Worm (Caenorhabditis elegans): ENCODE results near the gene srw-4.

The srw-4 gene

ce11 chrV:2888681-2889080 is at the start of gene srw-4:
Gene srw-4 (minus strand): TSS chrV:2888781.
- TF ChIP-seq pes-1 (GFP tag; IDR thresholded peaks at IDR 0.05): no peak
- no peak for TF ChIP-seq hmbx-1 (tag; optimal IDR thresholded peaks at IDR 0.05)
- TF ChIP-seq tbx-37 (GFP tag; conservative IDR thresholded peaks at IDR 0.05): no peak
- no peak for TF ChIP-seq F13C5.2 (tag; optimal IDR thresholded peaks at IDR 0.05)
- no peak for TF ChIP-seq scrt-1 (GFP tag; IDR thresholded peaks at IDR 0.05)
- no peak for TF ChIP-seq ets-7 (tag; optimal IDR thresholded peaks at IDR 0.05)
- no peak for TF ChIP-seq hnd-1 (tag; optimal IDR thresholded peaks at IDR 0.05)
- TF ChIP-seq ceh-13 (GFP tag; optimal IDR thresholded peaks at IDR 0.05): no peak
- TF ChIP-seq ama-1 (optimal IDR thresholded peaks at IDR 0.05): no peak
- TF ChIP-seq tbx-11 (GFP tag; IDR thresholded peaks at IDR 0.05): no peak
- TF ChIP-seq tra-4 (tag; optimal IDR thresholded peaks at IDR 0.05): no peak

- no peak for TF ChIP-seq pes-1 (GFP tag; IDR thresholded peaks at IDR 0.05)
- TF ChIP-seq scrt-1 (GFP tag; IDR thresholded peaks at IDR 0.05): no peak
- TF ChIP-seq B0310.2 (tag; optimal IDR thresholded peaks at IDR 0.05): no peak
- TF ChIP-seq hmg-4 (GFP tag; optimal IDR thresholded peaks at IDR 0.05): no peak
- no peak for TF ChIP-seq ceh-36 (tag; optimal IDR thresholded peaks at IDR 0.05)
- no peak for TF ChIP-seq F13C5.2 (tag; optimal IDR thresholded peaks at IDR 0.05)
- no peak for TF ChIP-seq aly-1 (tag; optimal IDR thresholded peaks at IDR 0.05)
- TF ChIP-seq hmbx-1 (tag; optimal IDR thresholded peaks at IDR 0.05): no peak
- no peak for TF ChIP-seq hnd-1 (tag; optimal IDR thresholded peaks at IDR 0.05)
- TF ChIP-seq tbx-37 (GFP tag; conservative IDR thresholded peaks at IDR 0.05): no peak
- TF ChIP-seq sea-1 (GFP tag; conservative IDR thresholded peaks at IDR 0.05): no peak
These were observed 45.5 kb upstream of the srw-4 start, which contains the start of gene srh-247 for ce11 chrV:2934075-2934474. Gene srh-247 (minus strand): TSS chrV:2934175.

- TF ChIP-seq ceh-13 (GFP tag; optimal IDR thresholded peaks at IDR 0.05): no peak
- TF ChIP-seq tra-4 (tag; optimal IDR thresholded peaks at IDR 0.05): no peak
- TF ChIP-seq pes-1 (GFP tag; IDR thresholded peaks at IDR 0.05): no peak
- TF ChIP-seq tbx-11 (GFP tag; IDR thresholded peaks at IDR 0.05): no peak
- no peak for TF ChIP-seq aly-1 (tag; optimal IDR thresholded peaks at IDR 0.05)
- TF ChIP-seq tbx-37 (GFP tag; conservative IDR thresholded peaks at IDR 0.05): no peak
- no peak for TF ChIP-seq ama-1 (optimal IDR thresholded peaks at IDR 0.05)
- TF ChIP-seq flt-1 (GFP tag; IDR thresholded peaks at IDR 0.05): no peak
- no peak for TF ChIP-seq hmg-4 (GFP tag; optimal IDR thresholded peaks at IDR 0.05)
- TF ChIP-seq ets-7 (tag; optimal IDR thresholded peaks at IDR 0.05): no peak
- TF ChIP-seq F13C5.2 (tag; optimal IDR thresholded peaks at IDR 0.05): no peak
- no peak for TF ChIP-seq sea-1 (GFP tag; conservative IDR thresholded peaks at IDR 0.05)
These were observed 42.7 kb upstream of the srw-4 start, which contains the start of gene C31B8.1 for ce11 chrV:2931252-2931651. Gene C31B8.1 (plus strand): TSS chrV:2931552.

ce11 chrV:2929753-2930152 is 41.2 kb upstream of the srw-4 start, which contains the start of gene C31B8.16:
Gene C31B8.16 (plus strand): TSS chrV:2930053.
- TF ChIP-seq hmbx-1 (tag; optimal IDR thresholded peaks at IDR 0.05) (no peak), scrt-1 (GFP tag; IDR thresholded peaks at IDR 0.05) (no peak), ets-7 (tag; optimal IDR thresholded peaks at IDR 0.05) (no peak), ceh-36 (tag; optimal IDR thresholded peaks at IDR 0.05) (no peak), F13C5.2 (tag; optimal IDR thresholded peaks at IDR 0.05) (no peak), hmg-4 (GFP tag; optimal IDR thresholded peaks at IDR 0.05) (no peak)

ce11 chrV:2927553-2927952 is 39.0 kb upstream of the srw-4 start, which contains the start of gene C31B8.12:
Gene C31B8.12 (minus strand): TSS chrV:2927653.
- TF ChIP-seq tra-4 (tag; optimal IDR thresholded peaks at IDR 0.05) (no peak), pes-1 (GFP tag; IDR thresholded peaks at IDR 0.05) (no peak), ceh-13 (GFP tag; optimal IDR thresholded peaks at IDR 0.05) (no peak), sea-1 (GFP tag; conservative IDR thresholded peaks at IDR 0.05) (no peak), tbx-11 (GFP tag; IDR thresholded peaks at IDR 0.05) (no peak), scrt-1 (GFP tag; IDR thresholded peaks at IDR 0.05) (no peak), ets-7 (tag; optimal IDR thresholded peaks at IDR 0.05) (no peak), ama-1 (optimal IDR thresholded peaks at IDR 0.05) (no peak), aly-1 (tag; optimal IDR thresholded peaks at IDR 0.05) (no peak), tbx-37 (GFP tag; conservative IDR thresholded peaks at IDR 0.05) (no peak), flt-1 (GFP tag; IDR thresholded peaks at IDR 0.05) (no peak), ceh-36 (tag; optimal IDR thresholded peaks at IDR 0.05) (no peak), hmg-4 (GFP tag; optimal IDR thresholded peaks at IDR 0.05) (no peak), hmbx-1 (tag; optimal IDR thresholded peaks at IDR 0.05) (no peak), F13C5.2 (tag; optimal IDR thresholded peaks at IDR 0.05) (no peak), hnd-1 (tag; optimal IDR thresholded peaks at IDR 0.05) (no peak)

ce11 chrV:2922594-2922993 is 34.0 kb upstream of the srw-4 start, which contains the start of gene srh-38:
Gene srh-38 (minus strand): TSS chrV:2922694.
- TF ChIP-seq F13C5.2 (tag; optimal IDR thresholded peaks at IDR 0.05): no peak
- TF ChIP-seq tbx-37 (GFP tag; conservative IDR thresholded peaks at IDR 0.05): no peak
- no peak for TF ChIP-seq ceh-36 (tag; optimal IDR thresholded peaks at IDR 0.05)

ce11 chrV:2920125-2920524 is 31.5 kb upstream of the srw-4 start:
- TF ChIP-seq ceh-36 (tag; optimal IDR thresholded peaks at IDR 0.05) (no peak), ama-1 (optimal IDR thresholded peaks at IDR 0.05) (no peak), ets-7 (tag; optimal IDR thresholded peaks at IDR 0.05) (no peak), hmbx-1 (tag; optimal IDR thresholded peaks at IDR 0.05) (no peak), F13C5.2 (tag; optimal IDR thresholded peaks at IDR 0.05) (no peak), tbx-37 (GFP tag; conservative IDR thresholded peaks at IDR 0.05) (no peak), tra-4 (tag; optimal IDR thresholded peaks at IDR 0.05) (no peak), aly-1 (tag; optimal IDR thresholded peaks at IDR 0.05) (no peak), hmg-4 (GFP tag; optimal IDR thresholded peaks at IDR 0.05) (no peak)

- TF ChIP-seq F13C5.2 (tag; optimal IDR thresholded peaks at IDR 0.05) (no peak), ceh-36 (tag; optimal IDR thresholded peaks at IDR 0.05) (no peak), tbx-11 (GFP tag; IDR thresholded peaks at IDR 0.05) (no peak), scrt-1 (GFP tag; IDR thresholded peaks at IDR 0.05) (no peak), tra-4 (tag; optimal IDR thresholded peaks at IDR 0.05) (no peak), ama-1 (optimal IDR thresholded peaks at IDR 0.05) (no peak), pes-1 (GFP tag; IDR thresholded peaks at IDR 0.05) (no peak), flt-1 (GFP tag; IDR thresholded peaks at IDR 0.05) (no peak), ceh-13 (GFP tag; optimal IDR thresholded peaks at IDR 0.05) (no peak), hnd-1 (tag; optimal IDR thresholded peaks at IDR 0.05) (no peak), aly-1 (tag; optimal IDR thresholded peaks at IDR 0.05) (no peak), ets-7 (tag; optimal IDR thresholded peaks at IDR 0.05) (no peak), tbx-37 (GFP tag; conservative IDR thresholded peaks at IDR 0.05) (no peak), sea-1 (GFP tag; conservative IDR thresholded peaks at IDR 0.05) (no peak), hmbx-1 (tag; optimal IDR thresholded peaks at IDR 0.05) (no peak), hmg-4 (GFP tag; optimal IDR thresholded peaks at IDR 0.05) (no peak), B0310.2 (tag; optimal IDR thresholded peaks at IDR 0.05) (no peak)
These were observed 25.4 kb upstream of the srw-4 start, which contains the start of gene srh-146 for ce11 chrV:2913948-2914347. Gene srh-146 (plus strand): TSS chrV:2914248.
